Worm (Caenorhabditis elegans): ENCODE results near the gene ncx-6.
A peak's percentile ranks its signal among the peaks of the same experiment; 100 is the strongest.

The ncx-6 gene

ce11 chrIII:9697886-9698285, 15.9 kb downstream of the ncx-6 start:
- TF ChIP-seq nhr-129 (tag; optimal IDR thresholded peaks at IDR 0.05) (peak; percentile 21), nhr-6 (tag; optimal IDR thresholded peaks at IDR 0.05) (no peak)

ce11 chrIII:9697323-9697722, 16.4 kb downstream of the ncx-6 start:
- TF ChIP-seq lin-13 (GFP tag; optimal IDR thresholded peaks at IDR 0.05) (peak; percentile 12), lin-11 (tag; optimal IDR thresholded peaks at IDR 0.05) (peak; percentile 19), unc-55 (GFP tag; optimal IDR thresholded peaks at IDR 0.05) (peak; percentile 48), zag-1 (tag; optimal IDR thresholded peaks at IDR 0.05) (peak; percentile 16), lsy-2 (tag; optimal IDR thresholded peaks at IDR 0.05) (peak; percentile 34 to 59), elt-3 (tag; optimal IDR thresholded peaks at IDR 0.05) (no peak), mab-5 (tag; optimal IDR thresholded peaks at IDR 0.05) (no peak), ZK546.5 (tag; optimal IDR thresholded peaks at IDR 0.05) (no peak), ceh-82 (tag; optimal IDR thresholded peaks at IDR 0.05) (no peak), nhr-129 (tag; optimal IDR thresholded peaks at IDR 0.05) (peak; percentile 84), dmd-4 (tag; optimal IDR thresholded peaks at IDR 0.05) (no peak), F13H6.1 (tag; optimal IDR thresholded peaks at IDR 0.05) (peak; percentile 76), nhr-6 (tag; optimal IDR thresholded peaks at IDR 0.05) (no peak), R02D3.7 (tag; optimal IDR thresholded peaks at IDR 0.05) (no peak), unc-39 (tag; optimal IDR thresholded peaks at IDR 0.05) (no peak), aly-2 (tag; optimal IDR thresholded peaks at IDR 0.05) (no peak), nhr-12 (tag; optimal IDR thresholded peaks at IDR 0.05) (no peak), alr-1 (tag; optimal IDR thresholded peaks at IDR 0.05) (no peak), mdl-1 (tag; optimal IDR thresholded peaks at IDR 0.05) (peak in 1 of 2 experiments; percentile 64), fos-1 (tag; optimal IDR thresholded peaks at IDR 0.05) (peak; percentile 89), sem-4 (tag; optimal IDR thresholded peaks at IDR 0.05) (no peak), nhr-23 (tag; optimal IDR thresholded peaks at IDR 0.05) (no peak), nhr-77 (tag; optimal IDR thresholded peaks at IDR 0.05) (no peak), Y55F3AM.14 (GFP tag; optimal IDR thresholded peaks at IDR 0.05) (no peak), skn-1 (tag; optimal IDR thresholded peaks at IDR 0.05) (no peak), blmp-1 (tag; optimal IDR thresholded peaks at IDR 0.05; ENCODE audit: insufficient read depth) (no peak), nhr-10 (tag; optimal IDR thresholded peaks at IDR 0.05) (no peak), nhr-237 (tag; optimal IDR thresholded peaks at IDR 0.05) (no peak), ceh-16 (tag; optimal IDR thresholded peaks at IDR 0.05) (no peak), sma-9 (GFP tag; optimal IDR thresholded peaks at IDR 0.05) (peak; percentile 55), sma-9 (tag; optimal IDR thresholded peaks at IDR 0.05) (no peak), gmeb-1 (tag; optimal IDR thresholded peaks at IDR 0.05) (no peak), snpc-4 (tag; optimal IDR thresholded peaks at IDR 0.05) (no peak), ama-1 (optimal IDR thresholded peaks at IDR 0.05) (no peak), ztf-4 (tag; optimal IDR thresholded peaks at IDR 0.05) (no peak), ztf-1 (GFP tag; conservative IDR thresholded peaks at IDR 0.05) (no peak), sma-3 (GFP tag; optimal IDR thresholded peaks at IDR 0.05) (no peak), nhr-11 (tag; optimal IDR thresholded peaks at IDR 0.05) (no peak), egl-27 (tag; optimal IDR thresholded peaks at IDR 0.05) (no peak), unc-62 (GFP tag; optimal IDR thresholded peaks at IDR 0.05) (no peak), mbf-1 (tag; optimal IDR thresholded peaks at IDR 0.05) (no peak), lin-39 (tag; optimal IDR thresholded peaks at IDR 0.05) (no peak), C34F6.9 (tag; optimal IDR thresholded peaks at IDR 0.05) (peak; percentile 67), ztf-11 (tag; optimal IDR thresholded peaks at IDR 0.05) (no peak), nhr-21 (tag; optimal IDR thresholded peaks at IDR 0.05) (no peak), crh-2 (tag; optimal IDR thresholded peaks at IDR 0.05) (peak; percentile 70), elt-1 (tag; optimal IDR thresholded peaks at IDR 0.05) (no peak), nhr-25 (tag; optimal IDR thresholded peaks at IDR 0.05) (peak; percentile 21), peb-1 (tag; optimal IDR thresholded peaks at IDR 0.05) (no peak)
